Fruit fly (Drosophila melanogaster): Measurements from ENCODE around the gene CG46468.

Gene CG46468

DNA sequence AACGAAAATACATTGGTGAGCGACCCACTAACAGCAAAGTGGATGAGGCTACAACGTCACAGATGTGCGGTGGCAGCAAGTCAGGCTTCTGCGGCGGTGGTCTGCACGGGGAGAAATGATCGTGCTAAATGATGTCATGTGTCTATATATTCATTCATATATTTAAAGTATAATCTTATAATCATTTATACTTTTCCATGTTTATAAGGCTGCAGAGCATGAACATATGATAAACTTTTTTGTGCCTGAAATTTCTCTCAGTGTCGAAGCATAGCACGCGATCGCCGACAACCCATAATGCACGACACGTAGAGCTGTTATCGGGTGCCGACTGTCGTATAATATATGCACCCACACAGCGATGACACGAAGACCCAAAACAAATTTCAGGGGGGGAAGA is 33.2 kb upstream of the CG46468 start (continued):
- TF ChIP-seq CG17361 (GFP tag; IDR thresholded peaks at IDR 0.05) (peak; percentile 63; the same call in 2 of the 3 replicates), CG18599 (GFP tag; optimal IDR thresholded peaks at IDR 0.05) (peak; percentile 43), CG11093 (GFP tag; IDR thresholded peaks at IDR 0.05) (peak; percentile 71), lmd (GFP tag; IDR thresholded peaks at IDR 0.05) (peak; percentile 82), CG1024 (GFP tag; IDR thresholded peaks at IDR 0.05) (peak; percentile 51; the same call in 1 of the 2 replicates), jumu (GFP tag; optimal IDR thresholded peaks at IDR 0.05) (no peak), CG12391 (tag; optimal IDR thresholded peaks at IDR 0.05) (peak; percentile 71), HHEX (GFP tag; optimal IDR thresholded peaks at IDR 0.05) (peak; percentile 8), Hand (GFP tag; optimal IDR thresholded peaks at IDR 0.05) (no peak), CG2116 (GFP tag; optimal IDR thresholded peaks at IDR 0.05) (peak; percentile 11), peb (GFP tag; IDR thresholded peaks at IDR 0.05) (peak; percentile 72; the same call in 1 of the 2 replicates), otp (GFP tag; IDR thresholded peaks at IDR 0.05) (peak; percentile 88), tgo (GFP tag; IDR thresholded peaks at IDR 0.05) (peak; percentile 74), gce (GFP tag; IDR thresholded peaks at IDR 0.05) (peak; percentile 58; the same call in 1 of the 3 replicates), TFAM (GFP tag; optimal IDR thresholded peaks at IDR 0.05) (no peak), Sox102F (GFP tag; optimal IDR thresholded peaks at IDR 0.05) (peak; percentile 65), gem (tag; optimal IDR thresholded peaks at IDR 0.05) (peak; percentile 76), zfh1 (GFP tag; IDR thresholded peaks at IDR 0.05) (peak; percentile 95), CG9817 (tag; optimal IDR thresholded peaks at IDR 0.05) (peak; percentile 4), Mes4 (GFP tag; optimal IDR thresholded peaks at IDR 0.05) (no peak), CG7357 (GFP tag; IDR thresholded peaks at IDR 0.05) (peak; percentile 52; the same call in 1 of the 3 replicates), CG6689 (GFP tag; IDR thresholded peaks at IDR 0.05) (peak; percentile 77), Adf1 (GFP tag; IDR thresholded peaks at IDR 0.05) (no peak), sens (GFP tag) (peak; percentile 92)

DNA sequence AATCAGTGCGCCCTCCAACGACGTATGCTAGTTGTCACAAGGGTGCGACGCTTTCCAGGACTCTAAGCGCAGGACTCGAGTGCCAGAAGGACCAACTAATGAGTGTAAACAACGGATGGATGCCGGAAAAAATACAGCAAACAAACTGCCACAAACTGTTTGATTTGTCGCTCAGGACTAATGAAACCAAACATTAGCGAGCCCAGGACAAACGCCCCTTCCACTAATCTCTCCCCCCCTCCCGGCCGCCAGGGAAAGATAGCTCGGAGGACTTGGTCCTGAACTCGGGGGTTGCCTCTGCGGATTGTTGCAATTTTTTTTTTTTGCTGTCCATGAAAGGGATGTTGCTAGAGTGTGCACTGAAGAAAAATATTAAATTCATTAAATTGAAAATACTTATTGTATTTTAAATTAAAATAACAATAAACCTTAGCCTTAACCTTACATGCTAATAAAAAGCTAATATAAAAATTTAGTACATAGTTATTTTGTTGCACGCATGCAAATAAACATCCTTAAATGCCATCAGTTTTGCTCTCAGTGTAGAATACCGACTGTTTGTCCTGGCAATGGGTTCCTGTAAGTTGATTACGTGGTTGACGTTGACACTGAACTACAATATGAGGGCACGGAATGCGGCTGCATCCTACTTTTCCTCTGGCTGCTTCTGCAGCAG is 29.5 kb upstream of the CG46468 start:
- no peak for TF ChIP-seq PHDP (tag; optimal IDR thresholded peaks at IDR 0.05)
- TF ChIP-seq vvl (GFP tag; IDR thresholded peaks at IDR 0.05): peak; percentile 56; the same call in 1 of the 2 replicates
- TF ChIP-seq pzg (GFP tag; optimal IDR thresholded peaks at IDR 0.05): no peak
- peak; percentile 7 for TF ChIP-seq fd102C (GFP tag; optimal IDR thresholded peaks at IDR 0.05)
- peak; percentile 51 for TF ChIP-seq CG8924 (tag; optimal IDR thresholded peaks at IDR 0.05)
- no peak for TF ChIP-seq insv (GFP tag; optimal IDR thresholded peaks at IDR 0.05)
- TF ChIP-seq Fer2 (tag; optimal IDR thresholded peaks at IDR 0.05): no peak
- TF ChIP-seq nmo (GFP tag; optimal IDR thresholded peaks at IDR 0.05): peak; percentile 62
- TF ChIP-seq Usf (GFP tag; optimal IDR thresholded peaks at IDR 0.05): no peak
- no peak for TF ChIP-seq CG13624 (GFP tag; optimal IDR thresholded peaks at IDR 0.05)
- TF ChIP-seq CG9437 (GFP tag; optimal IDR thresholded peaks at IDR 0.05): no peak
- peak; percentile 79 for TF ChIP-seq zfh1 (GFP tag; IDR thresholded peaks at IDR 0.05)
- TF ChIP-seq CG13775 (GFP tag; optimal IDR thresholded peaks at IDR 0.05): peak; percentile 44
- no peak for TF ChIP-seq CG14050 (GFP tag; IDR thresholded peaks at IDR 0.05)
- peak; percentile 64 for TF ChIP-seq dmrt99B (tag; optimal IDR thresholded peaks at IDR 0.05)
- no peak for TF ChIP-seq sna (GFP tag; IDR thresholded peaks at IDR 0.05; ENCODE audit: partially characterized antibody)
- TF ChIP-seq ATbp (GFP tag; optimal IDR thresholded peaks at IDR 0.05): peak; percentile 38
- TF ChIP-seq fd96Cb (tag; optimal IDR thresholded peaks at IDR 0.05): peak; percentile 52
- TF ChIP-seq CG1233 (GFP tag; optimal IDR thresholded peaks at IDR 0.05): no peak
- no peak for TF ChIP-seq HmgZ (tag; optimal IDR thresholded peaks at IDR 0.05)
- TF ChIP-seq Ets97D (GFP tag; optimal IDR thresholded peaks at IDR 0.05): no peak
- TF ChIP-seq Rx (GFP tag; IDR thresholded peaks at IDR 0.05): no peak
- peak; percentile 68 for TF ChIP-seq D19A (tag; optimal IDR thresholded peaks at IDR 0.05)
- TF ChIP-seq Sox100B (GFP tag; optimal IDR thresholded peaks at IDR 0.05): peak; percentile 48
- TF ChIP-seq CG4282 (GFP tag; optimal IDR thresholded peaks at IDR 0.05): no peak
- TF ChIP-seq CG12659 (GFP tag; optimal IDR thresholded peaks at IDR 0.05): no peak
- TF ChIP-seq CG11504 (tag; optimal IDR thresholded peaks at IDR 0.05): peak; percentile 67
